Fruit fly (Drosophila melanogaster) whole organism, pupa: ENCODE measurements around the gene CG9951.

Source experiments
- CG8159 ChIP-seq: fragments of 200-800 bp; sonication (Bioruptor generic); optimal IDR thresholded peaks from 3 replicates; lab custom pipeline; 2018; ENCODE audit warnings: missing biosample characterization, mild to moderate bottlenecking, missing genetic modification characterization, moderate library complexity
- CG8301 ChIP-seq: fragments of 200-800 bp; sonication (Bioruptor generic); optimal IDR thresholded peaks from 2 replicates; lab custom pipeline; 2018; ENCODE audit warnings: missing biosample characterization, mild to moderate bottlenecking, missing genetic modification characterization
- rn ChIP-seq: fragments of 200-800 bp; sonication (Bioruptor generic); IDR thresholded peaks from 2 replicates; pipeline ENCODE4 v1.3.6; 2022; ENCODE audit warnings: missing biosample characterization, missing genetic modification characterization

- peak; percentile 10 for TF ChIP-seq CG8159 (tag; lab: Kevin White, UChicago)
- TF ChIP-seq rn (GFP tag; lab: Robert Waterston, UW): no peak
- peak; percentile 64 for TF ChIP-seq CG8301 (tag; lab: Kevin White, UChicago)
These were observed 29.8 kb downstream of the CG9951 start for dm6 chr3L:16892728-16893271.
